Fruit fly (Drosophila melanogaster): ENCODE measurements around the gene gny.
A peak's percentile ranks its signal among the peaks of the same experiment; 100 is the strongest.

Gene gny

dm6 chr2L:10393467-10393866 lies 13.6 kb downstream of the gny start (continued):
- TF ChIP-seq fd102C (GFP tag; optimal IDR thresholded peaks at IDR 0.05): no peak
- TF ChIP-seq sqz (GFP tag; optimal IDR thresholded peaks at IDR 0.05): no peak
- no peak for TF ChIP-seq pan (optimal IDR thresholded peaks at IDR 0.05)
- TF ChIP-seq pan (GFP tag; optimal IDR thresholded peaks at IDR 0.05 in 1 of 2, IDR thresholded peaks at IDR 0.05 in 1 of 2): no peak
- TF ChIP-seq exex (tag; optimal IDR thresholded peaks at IDR 0.05): peak; percentile 96
- TF ChIP-seq CG16779 (GFP tag; IDR thresholded peaks at IDR 0.05): no peak
- TF ChIP-seq NfI (GFP tag; optimal IDR thresholded peaks at IDR 0.05): no peak
- no peak for TF ChIP-seq CG34422 (GFP tag; IDR thresholded peaks at IDR 0.05)
- no peak for TF ChIP-seq Stat92E (GFP tag; optimal IDR thresholded peaks at IDR 0.05)
- no peak for TF ChIP-seq Dref (GFP tag; IDR thresholded peaks at IDR 0.05)
- TF ChIP-seq H2.0 (GFP tag; IDR thresholded peaks at IDR 0.05): no peak
- TF ChIP-seq Gug (GFP tag; IDR thresholded peaks at IDR 0.05): no peak
- peak; percentile 85 for TF ChIP-seq sd (tag; optimal IDR thresholded peaks at IDR 0.05)
- peak; percentile 99 for TF ChIP-seq sug (tag; optimal IDR thresholded peaks at IDR 0.05)
- peak; percentile 69 for TF ChIP-seq grn (GFP tag; optimal IDR thresholded peaks at IDR 0.05)
- TF ChIP-seq CG1792 (GFP tag; optimal IDR thresholded peaks at IDR 0.05): no peak

dm6 chr2L:10395035-10395434 lies 15.1 kb downstream of the gny start:
- TF ChIP-seq CG7987 (GFP tag; optimal IDR thresholded peaks at IDR 0.05) (no peak), dm (GFP tag; optimal IDR thresholded peaks at IDR 0.05) (no peak), CG34376 (GFP tag; optimal IDR thresholded peaks at IDR 0.05) (no peak), CG7372 (GFP tag; IDR thresholded peaks at IDR 0.05) (no peak), eve (GFP tag; optimal IDR thresholded peaks at IDR 0.05) (peak in 1 of 2 experiments; percentile 13)

- TF ChIP-seq dm (GFP tag; optimal IDR thresholded peaks at IDR 0.05) (no peak), Camta (GFP tag; optimal IDR thresholded peaks at IDR 0.05) (no peak), Blimp-1 (GFP tag; optimal IDR thresholded peaks at IDR 0.05) (no peak), yki (optimal IDR thresholded peaks at IDR 0.05) (no peak), ash1 (GFP tag; optimal IDR thresholded peaks at IDR 0.05) (no peak), Chrac-16 (GFP tag; optimal IDR thresholded peaks at IDR 0.05) (no peak), CG8089 (GFP tag; optimal IDR thresholded peaks at IDR 0.05) (no peak), CG10565 (GFP tag; optimal IDR thresholded peaks at IDR 0.05) (no peak), CG13296 (GFP tag; optimal IDR thresholded peaks at IDR 0.05) (no peak), CG34376 (GFP tag; optimal IDR thresholded peaks at IDR 0.05) (peak; percentile 37), rib (GFP tag; IDR thresholded peaks at IDR 0.05) (no peak), CG4820 (GFP tag; optimal IDR thresholded peaks at IDR 0.05) (no peak), gcm2 (GFP tag; optimal IDR thresholded peaks at IDR 0.05) (no peak), NC2β (GFP tag; optimal IDR thresholded peaks at IDR 0.05) (no peak), Scr (GFP tag; IDR thresholded peaks at IDR 0.05; ENCODE audit: partially characterized antibody) (0 out of 2 replicates have a peak, but pooled peaks have one; percentile 35), sug (tag; optimal IDR thresholded peaks at IDR 0.05) (no peak), Dad (GFP tag; optimal IDR thresholded peaks at IDR 0.05) (no peak), CG3407 (GFP tag; optimal IDR thresholded peaks at IDR 0.05) (no peak), Meics (GFP tag; optimal IDR thresholded peaks at IDR 0.05) (no peak), HLH54F (GFP tag; optimal IDR thresholded peaks at IDR 0.05) (no peak), Nf-YC (tag; optimal IDR thresholded peaks at IDR 0.05) (peak; percentile 29), oc (tag; optimal IDR thresholded peaks at IDR 0.05) (no peak), E2f2 (GFP tag; IDR thresholded peaks at IDR 0.05) (no peak), CG31224 (GFP tag; IDR thresholded peaks at IDR 0.05) (no peak), Doc3 (GFP tag; IDR thresholded peaks at IDR 0.05; ENCODE audit: partially characterized antibody) (no peak), Bteb2 (GFP tag; optimal IDR thresholded peaks at IDR 0.05) (no peak), CG1792 (GFP tag; optimal IDR thresholded peaks at IDR 0.05) (no peak), CG13894 (tag; optimal IDR thresholded peaks at IDR 0.05) (no peak), Sry-δ (GFP tag; optimal IDR thresholded peaks at IDR 0.05) (peak; percentile 53), nerfin-1 (tag; optimal IDR thresholded peaks at IDR 0.05) (no peak)
Observed at dm6 chr2L:10395642-10396487, 16.0 kb downstream of the gny start, which contains the start of gene Mdh1. Mdh1 (minus strand) TSS chr2L:10396332.
